Worm (Caenorhabditis elegans) whole organism, L1 larva: ENCODE measurements around the gene dot-1.4.
A peak's percentile ranks its signal among the peaks of the same experiment; 100 is the strongest.

Source experiments
- aha-1 ChIP-seq: fragments of 150-350 bp; optimal IDR thresholded peaks from 2 replicates; lab custom pipeline; 2014; ENCODE audit warnings: missing biosample characterization, missing genetic modification characterization
- aly-2 ChIP-seq: fragments of 150-350 bp; optimal IDR thresholded peaks from 2 replicates; lab custom pipeline; 2014; ENCODE audit warnings: missing biosample characterization, missing genetic modification characterization
- ama-1 ChIP-seq: fragments of 150-350 bp; optimal IDR thresholded peaks from 2 replicates; lab custom pipeline; 2014
- blmp-1 ChIP-seq: fragments of 150-350 bp; optimal IDR thresholded peaks from 2 replicates; lab custom pipeline; 2014; ENCODE audit warnings: missing biosample characterization, missing genetic modification characterization
- ces-1 ChIP-seq: fragments of 150-350 bp; optimal IDR thresholded peaks from 2 replicates; lab custom pipeline; 2014; ENCODE audit warnings: missing biosample characterization, missing genetic modification reagents, missing genetic modification characterization
- dpl-1 ChIP-seq, 3 experiments: fragments of 150-350 bp in 2 of 3; sonication (generic microtip) in 1 of 3; optimal IDR thresholded peaks; 2 replicates each; lab custom pipeline; 2014 to 2017; ENCODE audit warnings: missing biosample characterization in 3 of 3, missing genetic modification characterization in 3 of 3, missing genetic modification reagents in 3 of 3
- dsc-1 ChIP-seq: sonication (generic microtip); optimal IDR thresholded peaks from 2 replicates; lab custom pipeline; 2016; ENCODE audit warnings: mild to moderate bottlenecking, missing genetic modification characterization, missing compliant biosample characterization
- efl-1 ChIP-seq, 4 experiments: fragments of 150-350 bp; optimal IDR thresholded peaks in 3 of 4; peaks in 1 of 4; 1 replicate in 1 of 4; 2 replicates in 3 of 4; lab custom pipeline; 2014; ENCODE audit warnings: missing biosample characterization in 2 of 4, missing genetic modification characterization in 2 of 4, missing genetic modification reagents in 2 of 4
- egl-27 ChIP-seq, 2 experiments: fragments of 150-350 bp in 1 of 2; sonication (generic microtip); optimal IDR thresholded peaks; 3 replicates each; lab custom pipeline; 2017 to 2018; ENCODE audit warnings: missing biosample characterization in 2 of 2, missing genetic modification characterization in 2 of 2, missing genetic modification reagents in 2 of 2
- elt-2 ChIP-seq: sonication (generic microtip); optimal IDR thresholded peaks from 2 replicates; lab custom pipeline; 2016; ENCODE audit warnings: missing genetic modification characterization, mild to moderate bottlenecking, inconsistent platforms, missing compliant biosample characterization, missing genetic modification reagents
- elt-3 ChIP-seq, 6 experiments: fragments of 150-350 bp in 1 of 6; sonication (generic microtip); optimal IDR thresholded peaks; 2 replicates each; lab custom pipeline; 2017 to 2018; ENCODE audit warnings: missing biosample characterization in 6 of 6, missing genetic modification characterization in 6 of 6, inconsistent platforms in 1 of 6
- ets-5 ChIP-seq: fragments of 200-800 bp; sonication (Bioruptor generic); IDR thresholded peaks from 2 replicates; pipeline ENCODE4 v1.3.6; 2022; ENCODE audit warnings: missing genetic modification characterization, missing compliant biosample characterization
- fkh-8 ChIP-seq: sonication (generic microtip); optimal IDR thresholded peaks from 2 replicates; lab custom pipeline; 2016; ENCODE audit warnings: mild to moderate bottlenecking, missing genetic modification characterization, missing compliant biosample characterization
- hlh-17 ChIP-seq: fragments of 200-800 bp; sonication (Bioruptor generic); optimal IDR thresholded peaks from 2 replicates; lab custom pipeline; 2018; ENCODE audit warnings: missing genetic modification characterization, mild to moderate bottlenecking, missing compliant biosample characterization, moderate library complexity, borderline replicate concordance
- hpl-2 ChIP-seq: fragments of 150-350 bp; optimal IDR thresholded peaks from 2 replicates; lab custom pipeline; 2014; ENCODE audit warnings: missing biosample characterization, missing genetic modification reagents, missing genetic modification characterization
- isw-1 ChIP-seq: fragments of 200-800 bp; sonication (Bioruptor generic); IDR thresholded peaks from 2 replicates; pipeline ENCODE4 v1.3.6; 2022; ENCODE audit warnings: missing genetic modification characterization, missing compliant biosample characterization
- lin-13 ChIP-seq: fragments of 150-350 bp; optimal IDR thresholded peaks from 2 replicates; lab custom pipeline; 2014; ENCODE audit warnings: missing biosample characterization, missing genetic modification reagents, missing genetic modification characterization
- lin-14 ChIP-seq: fragments of 200-800 bp; sonication (Bioruptor generic); optimal IDR thresholded peaks from 2 replicates; lab custom pipeline; 2018; ENCODE audit warnings: mild to moderate bottlenecking, missing genetic modification characterization, moderate library complexity, missing compliant biosample characterization
- lin-15B ChIP-seq: fragments of 150-350 bp; sonication (generic microtip); optimal IDR thresholded peaks from 3 replicates; lab custom pipeline; 2014; ENCODE audit warnings: missing biosample characterization, missing genetic modification characterization
- lin-35 ChIP-seq, 2 experiments: fragments of 150-350 bp; optimal IDR thresholded peaks; 2 replicates each; lab custom pipeline; 2014; ENCODE audit warnings: missing biosample characterization in 2 of 2, missing genetic modification characterization in 2 of 2, missing genetic modification reagents in 2 of 2
- mdl-1 ChIP-seq, 2 experiments: fragments of 150-350 bp; optimal IDR thresholded peaks; 2 replicates each; lab custom pipeline; 2014 to 2017; ENCODE audit warnings: missing biosample characterization in 2 of 2, missing genetic modification characterization in 2 of 2, inconsistent platforms in 1 of 2
- mep-1 ChIP-seq: fragments of 150-350 bp; optimal IDR thresholded peaks from 2 replicates; lab custom pipeline; 2014; ENCODE audit warnings: missing biosample characterization, missing genetic modification characterization
- nhr-19 ChIP-seq: fragments of 200-800 bp; sonication (Bioruptor generic); conservative IDR thresholded peaks from 2 replicates; pipeline ENCODE4 v1.3.6; 2022; ENCODE audit warnings: missing genetic modification characterization, missing compliant biosample characterization
- nhr-20 ChIP-seq: sonication (generic microtip); optimal IDR thresholded peaks from 2 replicates; lab custom pipeline; 2016; ENCODE audit warnings: mild to moderate bottlenecking, missing genetic modification characterization, missing compliant biosample characterization
- nhr-237 ChIP-seq: fragments of 150-350 bp; optimal IDR thresholded peaks from 2 replicates; lab custom pipeline; 2014; ENCODE audit warnings: missing biosample characterization, missing genetic modification characterization
- nhr-47 ChIP-seq: sonication (generic microtip); optimal IDR thresholded peaks from 2 replicates; lab custom pipeline; 2016; ENCODE audit warnings: mild to moderate bottlenecking, missing genetic modification characterization, moderate library complexity, missing compliant biosample characterization
- nhr-71 ChIP-seq: sonication (generic microtip); optimal IDR thresholded peaks from 2 replicates; lab custom pipeline; 2016; ENCODE audit warnings: mild to moderate bottlenecking, missing genetic modification characterization, moderate library complexity, missing compliant biosample characterization
- nhr-76 ChIP-seq: sonication (generic microtip); optimal IDR thresholded peaks from 2 replicates; lab custom pipeline; 2017; ENCODE audit warnings: missing biosample characterization, missing genetic modification characterization
- nhr-85 ChIP-seq: sonication (generic microtip); peaks from one replicate; lab custom pipeline; 2016; ENCODE audit warnings: missing genetic modification characterization, inconsistent platforms, missing compliant biosample characterization
- pax-3 ChIP-seq: fragments of 200-800 bp; sonication (Bioruptor generic); optimal IDR thresholded peaks from 2 replicates; lab custom pipeline; 2018; ENCODE audit warnings: mild to moderate bottlenecking, missing genetic modification characterization, moderate library complexity, missing compliant biosample characterization
- skn-1 ChIP-seq: fragments of 150-350 bp; optimal IDR thresholded peaks from 2 replicates; lab custom pipeline; 2014; ENCODE audit warnings: missing biosample characterization, missing genetic modification characterization
- snpc-4 ChIP-seq: fragments of 150-350 bp; optimal IDR thresholded peaks from 2 replicates; lab custom pipeline; 2014; ENCODE audit warnings: missing biosample characterization, missing genetic modification characterization
- snu-23 ChIP-seq: sonication (generic microtip); optimal IDR thresholded peaks from 2 replicates; lab custom pipeline; 2016; ENCODE audit warnings: missing genetic modification characterization, missing compliant biosample characterization
- sptf-1 ChIP-seq: fragments of 150-350 bp; optimal IDR thresholded peaks from 2 replicates; lab custom pipeline; 2014; ENCODE audit warnings: missing biosample characterization, missing genetic modification characterization
- tbx-2 ChIP-seq: sonication (generic microtip); optimal IDR thresholded peaks from 2 replicates; lab custom pipeline; 2016; ENCODE audit warnings: missing genetic modification characterization, missing compliant biosample characterization
- tlp-1 ChIP-seq: fragments of 150-350 bp; optimal IDR thresholded peaks from 2 replicates; lab custom pipeline; 2014; ENCODE audit warnings: missing biosample characterization, missing genetic modification characterization
- xbp-1 ChIP-seq: sonication (generic microtip); optimal IDR thresholded peaks from 2 replicates; lab custom pipeline; 2016; ENCODE audit warnings: missing genetic modification characterization, missing compliant biosample characterization
- ztf-11 ChIP-seq, 2 experiments: sonication (generic microtip); optimal IDR thresholded peaks; 2 replicates each; lab custom pipeline; 2016 to 2017; ENCODE audit warnings: missing genetic modification characterization in 2 of 2, missing biosample characterization in 1 of 2, missing compliant biosample characterization in 1 of 2

The dot-1.4 gene

ce11 chrX:11971323-11971722 lies 39.9 kb upstream of the dot-1.4 start:
- no peak for TF ChIP-seq hpl-2 (GFP tag; lab: Kevin White, UChicago)
- TF ChIP-seq nhr-47 (tag; lab: Kevin White, UChicago) = no peak
- no peak for TF ChIP-seq hlh-17
- no peak for TF ChIP-seq snpc-4 (tag; lab: Kevin White, UChicago)
- TF ChIP-seq, all 84 proteins: peak for 0

- peak; percentile 60 for TF ChIP-seq nhr-85 (tag; lab: Kevin White, UChicago)
- no peak for TF ChIP-seq mep-1
- no peak for TF ChIP-seq efl-1 (optimal IDR thresholded peaks at IDR 0.05; lab: Kevin White, UChicago)
- peak in 1 of 2 experiments; percentile 19 for TF ChIP-seq efl-1 (GFP tag; optimal IDR thresholded peaks at IDR 0.05 in 1 of 2; lab: Kevin White, UChicago)
These were observed 38.1 kb upstream of the dot-1.4 start for ce11 chrX:11969554-11969953.

DNA sequence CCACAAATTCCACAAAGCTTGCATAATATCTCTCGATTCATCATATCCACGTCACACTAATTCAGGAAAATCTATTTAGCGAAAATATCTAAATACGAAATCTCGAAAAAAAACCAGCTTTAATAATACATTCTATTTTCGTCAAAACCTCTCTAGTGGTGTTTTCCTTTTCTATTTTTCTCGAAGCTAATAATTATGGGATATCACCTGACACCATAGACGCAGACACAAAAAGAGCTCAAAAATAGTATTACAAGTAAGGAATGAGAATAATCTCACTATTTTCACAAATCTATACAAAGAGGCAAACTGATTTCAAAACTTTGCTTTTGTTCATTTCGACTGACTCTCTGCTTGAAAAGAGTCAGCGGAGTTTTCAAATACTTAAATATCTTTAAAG lies 37.6 kb upstream of the dot-1.4 start:
- peak; percentile 21 for TF ChIP-seq pax-3 (tag; lab: Kevin White, UChicago)
- TF ChIP-seq nhr-237 (tag; lab: Kevin White, UChicago) = peak; percentile 19
- peak; percentile 1 for TF ChIP-seq mep-1
- peak; percentile 27 for TF ChIP-seq nhr-47 (tag; lab: Kevin White, UChicago)
- no peak for TF ChIP-seq isw-1 (GFP tag; lab: Robert Waterston, UW)
- peak; percentile 4 for TF ChIP-seq snu-23 (GFP tag; lab: Kevin White, UChicago)
- TF ChIP-seq dsc-1 (tag; lab: Kevin White, UChicago) = peak; percentile 77
- no peak for TF ChIP-seq tbx-2 (tag; lab: Kevin White, UChicago)
- TF ChIP-seq blmp-1 (tag; lab: Kevin White, UChicago) = peak; percentile 4
- TF ChIP-seq fkh-8 (tag; lab: Kevin White, UChicago) = peak; percentile 81
- no peak for TF ChIP-seq mdl-1 (tag; optimal IDR thresholded peaks at IDR 0.05; lab: Kevin White, UChicago)
- TF ChIP-seq nhr-71 (tag; lab: Kevin White, UChicago) = peak; percentile 42
- TF ChIP-seq xbp-1 (tag; lab: Kevin White, UChicago) = peak; percentile 0
- TF ChIP-seq lin-14 = peak; percentile 26

DNA sequence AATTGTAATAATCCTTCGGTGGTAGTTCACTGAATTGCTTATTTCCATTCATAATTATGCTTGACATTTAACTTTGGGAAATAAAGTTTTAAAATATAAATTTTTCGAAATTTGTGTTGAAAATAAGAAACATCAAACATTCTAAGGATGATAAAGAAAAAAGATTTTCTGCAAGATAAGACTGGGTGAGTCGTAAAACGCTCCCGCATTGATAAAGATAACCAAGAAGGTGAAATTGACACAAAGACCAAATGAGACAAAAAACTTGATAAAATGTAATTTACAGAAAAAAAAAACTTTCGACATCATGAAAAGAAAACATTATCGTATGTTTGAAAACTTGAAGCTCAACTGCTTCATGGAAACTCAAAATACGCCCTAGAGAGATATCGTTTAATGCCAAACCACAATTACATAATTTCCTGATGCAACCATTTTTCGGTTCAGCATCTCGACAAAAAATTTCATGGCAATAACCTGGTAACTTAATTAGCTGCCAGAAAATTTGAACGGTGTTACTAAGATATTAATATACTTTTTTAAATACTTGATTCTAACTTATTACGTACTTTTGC lies 36.7 kb upstream of the dot-1.4 start:
- TF ChIP-seq sptf-1 (tag; lab: Kevin White, UChicago) (no peak), elt-3 (tag; optimal IDR thresholded peaks at IDR 0.05; lab: Kevin White, UChicago) (peak in 1 of 6 experiments; percentile 19), egl-27 (tag; optimal IDR thresholded peaks at IDR 0.05; lab: Kevin White, UChicago) (no peak), elt-2 (tag; lab: Kevin White, UChicago) (peak; percentile 82), ets-5 (GFP tag; lab: Robert Waterston, UW) (no peak), blmp-1 (tag; lab: Kevin White, UChicago) (peak; percentile 12), tlp-1 (tag; lab: Kevin White, UChicago) (peak; percentile 21), nhr-85 (tag; lab: Kevin White, UChicago) (peak; percentile 60)

ce11 chrX:11967034-11967433 lies 35.6 kb upstream of the dot-1.4 start:
- TF ChIP-seq nhr-76 = no peak
- TF ChIP-seq tlp-1 (tag; lab: Kevin White, UChicago) = no peak
- TF ChIP-seq efl-1 (optimal IDR thresholded peaks at IDR 0.05; lab: Kevin White, UChicago) = no peak
- TF ChIP-seq efl-1 (GFP tag; optimal IDR thresholded peaks at IDR 0.05 in 1 of 2; lab: Kevin White, UChicago) = no peak
- no peak for TF ChIP-seq dpl-1 (GFP tag; optimal IDR thresholded peaks at IDR 0.05; lab: Kevin White, UChicago)
- TF ChIP-seq aly-2 (tag; lab: Kevin White, UChicago) = no peak
- no peak for TF ChIP-seq lin-13 (GFP tag; lab: Kevin White, UChicago)

ce11 chrX:11965663-11966304 lies 34.3 kb upstream of the dot-1.4 start, which contains the start of gene sams-1:
sams-1 (plus strand) TSS chrX:11965962.
- TF ChIP-seq ztf-11 (tag; optimal IDR thresholded peaks at IDR 0.05; lab: Kevin White, UChicago) (no peak), aha-1 (tag; lab: Kevin White, UChicago) (no peak), nhr-19 (peak; percentile 40), isw-1 (GFP tag; lab: Robert Waterston, UW) (no peak), skn-1 (peak; percentile 30), lin-14 (peak; percentile 38), tlp-1 (tag; lab: Kevin White, UChicago) (no peak), lin-15B (tag; lab: Kevin White, UChicago) (no peak), elt-2 (tag; lab: Kevin White, UChicago) (peak; percentile 50), nhr-237 (tag; lab: Kevin White, UChicago) (no peak), blmp-1 (tag; lab: Kevin White, UChicago) (peak; percentile 68), nhr-71 (tag; lab: Kevin White, UChicago) (peak; percentile 16), nhr-85 (tag; lab: Kevin White, UChicago) (peak; percentile 72), snpc-4 (tag; lab: Kevin White, UChicago) (no peak), ama-1 (lab: Kevin White, UChicago) (peak; percentile 78), lin-35 (GFP tag; optimal IDR thresholded peaks at IDR 0.05; lab: Kevin White, UChicago) (peak in 1 of 2 experiments; percentile 39), nhr-20 (tag; lab: Kevin White, UChicago) (peak; percentile 40), efl-1 (optimal IDR thresholded peaks at IDR 0.05; lab: Kevin White, UChicago) (no peak), efl-1 (GFP tag; optimal IDR thresholded peaks at IDR 0.05 in 1 of 2; lab: Kevin White, UChicago) (peak in 1 of 2 experiments; percentile 8), ces-1 (no peak), nhr-47 (tag; lab: Kevin White, UChicago) (peak; percentile 23)
